Fruit fly (Drosophila melanogaster) whole organism, embryonic: ENCODE data around the gene sif.
A peak's percentile ranks its signal among the peaks of the same experiment; 100 is the strongest.

Source experiments
- Aef1 ChIP-seq: fragments of 200-800 bp; sonication (Bioruptor generic); IDR thresholded peaks from 3 replicates; pipeline ENCODE4 v1.3.6; 2022; ENCODE audit warnings: missing biosample characterization, missing genetic modification characterization
- Antp ChIP-seq: fragments of 200-800 bp; sonication (Bioruptor generic); optimal IDR thresholded peaks from 3 replicates; lab custom pipeline; 2016; ENCODE audit warnings: missing biosample characterization, missing genetic modification characterization
- CG1024 ChIP-seq: fragments of 200-800 bp; sonication (Bioruptor generic); IDR thresholded peaks from 2 replicates; pipeline ENCODE4 v1.3.6; 2022; ENCODE audit warnings: missing biosample characterization, missing genetic modification characterization
- CG10431 ChIP-seq: fragments of 200-800 bp; sonication (Bioruptor generic); optimal IDR thresholded peaks from 3 replicates; lab custom pipeline; 2018; ENCODE audit warnings: missing biosample characterization, mild to moderate bottlenecking, missing genetic modification characterization
- CG13287 ChIP-seq: fragments of 200-800 bp; sonication (Bioruptor generic); IDR thresholded peaks from 2 replicates; pipeline ENCODE4 v1.3.6; 2022; ENCODE audit warnings: missing biosample characterization, missing genetic modification characterization; ENCODE audit not compliant: partially characterized antibody
- CG1602 ChIP-seq: fragments of 200-800 bp; sonication (Bioruptor generic); optimal IDR thresholded peaks from 3 replicates; lab custom pipeline; 2016; ENCODE audit warnings: missing biosample characterization, missing genetic modification characterization
- CG17186 ChIP-seq: fragments of 200-800 bp; sonication (Bioruptor generic); optimal IDR thresholded peaks from 3 replicates; lab custom pipeline; 2017; ENCODE audit warnings: missing biosample characterization, missing genetic modification reagents, missing genetic modification characterization
- CG1792 ChIP-seq: fragments of 200-800 bp; sonication (Bioruptor generic); optimal IDR thresholded peaks from 2 replicates; lab custom pipeline; 2016; ENCODE audit warnings: missing biosample characterization, missing genetic modification characterization
- CG18011 ChIP-seq: fragments of 200-800 bp; sonication (Bioruptor generic); optimal IDR thresholded peaks from 2 replicates; lab custom pipeline; 2017; ENCODE audit warnings: missing biosample characterization, missing genetic modification characterization, mild to moderate bottlenecking, moderate library complexity, missing genotype
- CG32532 ChIP-seq: fragments of 200-800 bp; sonication (Bioruptor generic); IDR thresholded peaks from 2 replicates; pipeline ENCODE4 v1.3.6; 2022; ENCODE audit warnings: missing biosample characterization, missing genetic modification characterization
- CG34376 ChIP-seq: fragments of 200-800 bp; sonication (Bioruptor generic); optimal IDR thresholded peaks from 2 replicates; lab custom pipeline; 2018; ENCODE audit warnings: missing biosample characterization, mild to moderate bottlenecking, missing genetic modification characterization
- CG5180 ChIP-seq: fragments of 200-800 bp; sonication (Bioruptor generic); optimal IDR thresholded peaks from 3 replicates; lab custom pipeline; 2017; ENCODE audit warnings: missing biosample characterization, missing genetic modification characterization, mild to moderate bottlenecking, moderate library complexity, missing genetic modification reagents
- CG6683 ChIP-seq: fragments of 200-800 bp; sonication (Bioruptor generic); optimal IDR thresholded peaks from 2 replicates; lab custom pipeline; 2017; ENCODE audit warnings: missing biosample characterization, mild to moderate bottlenecking, missing genetic modification characterization, missing genetic modification reagents
- CG7271 ChIP-seq: fragments of 200-800 bp; sonication (Bioruptor generic); optimal IDR thresholded peaks from 2 replicates; lab custom pipeline; 2018; ENCODE audit warnings: missing biosample characterization, mild to moderate bottlenecking, missing genetic modification characterization, moderate library complexity
- CG8290 ChIP-seq, 3 experiments: fragments of 200-800 bp; sonication (Bioruptor generic); optimal IDR thresholded peaks; 2 replicates each; lab custom pipeline; 2016 to 2019; ENCODE audit warnings: missing biosample characterization in 3 of 3, missing genetic modification characterization in 3 of 3, mild to moderate bottlenecking in 2 of 3, moderate library complexity in 1 of 3
- CG9215 ChIP-seq: fragments of 200-800 bp; sonication (Bioruptor generic); IDR thresholded peaks from 2 replicates; pipeline ENCODE4 v1.3.6; 2022; ENCODE audit warnings: missing biosample characterization, missing genetic modification characterization
- Eip74EF ChIP-seq, 2 experiments: fragments of 200-800 bp in 1 of 2; fragments of >200 bp in 1 of 2; sonication (Bioruptor generic) in 1 of 2; optimal IDR thresholded peaks; 2 replicates each; lab custom pipeline; 2017 to 2019; ENCODE audit warnings: missing biosample characterization in 2 of 2, missing genetic modification characterization in 2 of 2, mild to moderate bottlenecking in 1 of 2, moderate library complexity in 1 of 2
- Fer1 ChIP-seq: fragments of 200-800 bp; sonication (Bioruptor generic); optimal IDR thresholded peaks from 2 replicates; lab custom pipeline; 2017; ENCODE audit warnings: missing biosample characterization, mild to moderate bottlenecking, missing genetic modification characterization
- H15 ChIP-seq: fragments of 200-800 bp; sonication (Bioruptor generic); IDR thresholded peaks from 3 replicates; pipeline ENCODE4 v1.3.6; 2022; ENCODE audit warnings: missing biosample characterization, missing genetic modification characterization
- Jarid2 ChIP-seq: fragments of 200-800 bp; sonication (Bioruptor generic); optimal IDR thresholded peaks from 3 replicates; lab custom pipeline; 2017; ENCODE audit warnings: mild to moderate bottlenecking, missing biosample characterization, missing genetic modification reagents, missing genetic modification characterization
- NK7.1 ChIP-seq: fragments of 200-800 bp; sonication (Bioruptor generic); optimal IDR thresholded peaks from 3 replicates; lab custom pipeline; 2016; ENCODE audit warnings: missing biosample characterization, missing genetic modification characterization
- Rx ChIP-seq: fragments of 200-800 bp; sonication (Bioruptor generic); IDR thresholded peaks from 2 replicates; pipeline ENCODE4 v1.3.6; 2022; ENCODE audit warnings: missing biosample characterization, missing genetic modification characterization
- Tbp ChIP-seq: fragments of >200 bp; optimal IDR thresholded peaks from 2 replicates; lab custom pipeline; 2018; ENCODE audit warnings: missing biosample characterization, missing genetic modification characterization
- ab ChIP-seq: fragments of 200-800 bp; sonication (Bioruptor generic); optimal IDR thresholded peaks from 2 replicates; lab custom pipeline; 2016; ENCODE audit warnings: missing biosample characterization, missing genetic modification characterization
- az2 ChIP-seq: fragments of 200-800 bp; sonication (Bioruptor generic); optimal IDR thresholded peaks from 3 replicates; lab custom pipeline; 2016; ENCODE audit warnings: missing biosample characterization, missing genetic modification characterization
- bbx ChIP-seq: fragments of 200-800 bp; sonication (Bioruptor generic); IDR thresholded peaks from 2 replicates; pipeline ENCODE4 v1.3.6; 2022; ENCODE audit warnings: missing biosample characterization, missing genetic modification characterization; ENCODE audit not compliant: partially characterized antibody
- cad ChIP-seq: fragments of >200 bp; optimal IDR thresholded peaks from 2 replicates; lab custom pipeline; 2017; ENCODE audit warnings: missing biosample characterization, missing genetic modification characterization
- cato ChIP-seq: fragments of 200-800 bp; sonication (Bioruptor generic); optimal IDR thresholded peaks from 2 replicates; lab custom pipeline; 2016; ENCODE audit warnings: missing biosample characterization, missing genetic modification characterization, borderline replicate concordance
- crol ChIP-seq: fragments of 200-800 bp; sonication (Bioruptor generic); IDR thresholded peaks from 2 replicates; pipeline ENCODE4 v1.3.6; 2022; ENCODE audit warnings: missing biosample characterization, missing genetic modification characterization
- dati ChIP-seq: fragments of 200-800 bp; sonication (Bioruptor generic); IDR thresholded peaks from 2 replicates; pipeline ENCODE4 v1.3.6; 2022; ENCODE audit warnings: missing biosample characterization, missing genetic modification characterization
- dm ChIP-seq: fragments of 200-800 bp; sonication (Bioruptor generic); optimal IDR thresholded peaks from 3 replicates; lab custom pipeline; 2016; ENCODE audit warnings: missing biosample characterization, missing genetic modification characterization
- dpn ChIP-seq, 2 experiments: fragments of 200-800 bp; sonication (Bioruptor generic); optimal IDR thresholded peaks; 3 replicates each; lab custom pipeline; 2016; ENCODE audit warnings: missing biosample characterization in 2 of 2, missing genetic modification characterization in 2 of 2
- fu2 ChIP-seq: fragments of 200-800 bp; sonication (Bioruptor generic); optimal IDR thresholded peaks from 2 replicates; lab custom pipeline; 2016; ENCODE audit warnings: missing biosample characterization, missing genetic modification characterization
- gce ChIP-seq: fragments of 200-800 bp; sonication (Bioruptor generic); IDR thresholded peaks from 3 replicates; pipeline ENCODE4 v1.3.6; 2022; ENCODE audit warnings: missing biosample characterization, missing genetic modification characterization
- gcm2 ChIP-seq: fragments of 200-800 bp; sonication (Bioruptor generic); optimal IDR thresholded peaks from 2 replicates; lab custom pipeline; 2016; ENCODE audit warnings: missing biosample characterization, missing genetic modification characterization
- grn ChIP-seq: fragments of 200-800 bp; sonication (Bioruptor generic); optimal IDR thresholded peaks from 3 replicates; lab custom pipeline; 2017; ENCODE audit warnings: missing biosample characterization, missing genetic modification characterization
- gro ChIP-seq: fragments of 200-800 bp; sonication (Bioruptor generic); optimal IDR thresholded peaks from 2 replicates; lab custom pipeline; 2016; ENCODE audit warnings: missing biosample characterization, missing genetic modification characterization
- lilli ChIP-seq: fragments of 200-800 bp; sonication (Bioruptor generic); optimal IDR thresholded peaks from 3 replicates; lab custom pipeline; 2016; ENCODE audit warnings: missing biosample characterization, missing genetic modification characterization
- maf-S ChIP-seq: fragments of 200-800 bp; sonication (Bioruptor generic); optimal IDR thresholded peaks from 2 replicates; lab custom pipeline; 2016; ENCODE audit warnings: missing biosample characterization, missing genetic modification characterization
- mld ChIP-seq: fragments of 200-800 bp; sonication (Bioruptor generic); IDR thresholded peaks from 3 replicates; pipeline ENCODE4 v1.3.6; 2022; ENCODE audit warnings: missing biosample characterization, missing genetic modification characterization; ENCODE audit not compliant: partially characterized antibody
- nmo ChIP-seq: fragments of 200-800 bp; sonication (Bioruptor generic); optimal IDR thresholded peaks from 2 replicates; lab custom pipeline; 2018; ENCODE audit warnings: missing biosample characterization, mild to moderate bottlenecking, missing genetic modification characterization, moderate library complexity
- onecut ChIP-seq: fragments of 200-800 bp; sonication (Bioruptor generic); IDR thresholded peaks from 2 replicates; pipeline ENCODE4 v1.3.6; 2022; ENCODE audit warnings: missing biosample characterization, missing genetic modification characterization
- phol ChIP-seq: fragments of 200-800 bp; sonication (Bioruptor generic); optimal IDR thresholded peaks from 3 replicates; lab custom pipeline; 2018; ENCODE audit warnings: missing biosample characterization, mild to moderate bottlenecking, missing genetic modification characterization, moderate library complexity
- ranshi ChIP-seq: fragments of 200-800 bp; sonication (Bioruptor generic); IDR thresholded peaks from 2 replicates; pipeline ENCODE4 v1.3.6; 2022; ENCODE audit warnings: missing biosample characterization, missing genetic modification characterization
- ro ChIP-seq: fragments of 200-800 bp; sonication (Bioruptor generic); IDR thresholded peaks from 2 replicates; pipeline ENCODE4 v1.3.6; 2022; ENCODE audit warnings: missing biosample characterization, missing genetic modification characterization
- run ChIP-seq: fragments of 200-800 bp; sonication (Bioruptor generic); optimal IDR thresholded peaks from 3 replicates; lab custom pipeline; 2018; ENCODE audit warnings: missing biosample characterization, mild to moderate bottlenecking, missing genetic modification characterization
- sob ChIP-seq: fragments of 200-800 bp; sonication (Bioruptor generic); IDR thresholded peaks from 2 replicates; pipeline ENCODE4 v1.3.6; 2022; ENCODE audit warnings: missing biosample characterization, missing genetic modification characterization
- stwl ChIP-seq: fragments of 200-800 bp; sonication (Bioruptor generic); optimal IDR thresholded peaks from 3 replicates; lab custom pipeline; 2018; ENCODE audit warnings: missing biosample characterization, mild to moderate bottlenecking, missing genetic modification characterization, moderate library complexity
- vfl ChIP-seq: fragments of 200-800 bp; sonication (Bioruptor generic); optimal IDR thresholded peaks from 2 replicates; lab custom pipeline; 2016; ENCODE audit warnings: missing biosample characterization, missing genetic modification characterization
- wdn ChIP-seq: fragments of 200-800 bp; sonication (Bioruptor generic); IDR thresholded peaks from 2 replicates; pipeline ENCODE4 v1.3.6; 2022; ENCODE audit warnings: missing biosample characterization, missing genetic modification characterization

sif gene

DNA sequence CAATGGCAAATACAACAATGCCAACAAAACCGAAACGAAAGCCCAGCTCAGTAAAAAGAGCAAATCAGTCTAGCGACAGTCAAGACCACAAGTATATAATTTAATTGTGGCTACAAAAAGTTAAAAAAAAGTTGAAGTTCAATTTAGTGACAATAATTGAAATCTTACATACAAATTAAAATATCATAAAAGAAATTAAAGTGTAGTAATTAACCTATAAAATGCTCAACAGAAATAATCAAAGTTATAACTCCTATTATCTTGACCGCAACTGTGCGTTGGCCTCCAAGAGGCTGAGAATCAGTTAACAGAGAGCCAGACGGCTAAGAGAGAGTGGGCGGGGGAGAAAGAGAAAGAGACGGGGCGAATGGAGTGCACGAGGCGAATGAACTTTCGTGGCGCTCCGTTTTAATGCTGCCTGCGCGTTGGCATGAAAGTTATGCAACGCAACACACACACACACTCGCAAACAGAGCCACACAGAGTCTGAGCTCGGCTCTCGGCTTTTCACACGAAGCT, 45.9 kb upstream of the sif start (continued):
- TF ChIP-seq CG6683 (GFP tag; lab: Kevin White, UChicago) (no peak), Jarid2 (peak; percentile 54), crol (GFP tag; lab: Robert Waterston, UW) (no peak), vfl (GFP tag; lab: Kevin White, UChicago) (no peak), cad (no peak), ranshi (GFP tag; lab: Robert Waterston, UW) (peak; percentile 61; the same call in 1 of the 2 replicates), lilli (GFP tag; lab: Kevin White, UChicago) (peak; percentile 72), Aef1 (GFP tag; lab: Robert Waterston, UW) (0 out of 3 replicates have a peak, but pooled peaks have one; percentile 48), bbx (GFP tag; lab: Robert Waterston, UW) (no peak), CG7271 (tag; lab: Kevin White, UChicago) (peak; percentile 50), fu2 (GFP tag; lab: Kevin White, UChicago) (no peak), Tbp (no peak), nmo (peak; percentile 88), CG10431 (GFP tag; lab: Kevin White, UChicago) (peak; percentile 76), stwl (peak; percentile 30), cato (GFP tag; lab: Kevin White, UChicago) (peak; percentile 38), Antp (peak; percentile 27), maf-S (GFP tag; lab: Kevin White, UChicago) (no peak), CG13287 (GFP tag; lab: Robert Waterston, UW) (no peak), sob (GFP tag; lab: Robert Waterston, UW) (peak; percentile 65), CG17186 (GFP tag; lab: Kevin White, UChicago) (peak; percentile 6), ab (GFP tag; lab: Kevin White, UChicago) (no peak), grn (GFP tag; lab: Kevin White, UChicago) (no peak), Eip74EF (GFP tag; optimal IDR thresholded peaks at IDR 0.05; lab: Kevin White, UChicago) (peak in 1 of 2 experiments; percentile 89), wdn (GFP tag; lab: Robert Waterston, UW) (no peak), CG9215 (GFP tag; lab: Robert Waterston, UW) (no peak), NK7.1 (no peak), CG1602 (GFP tag; lab: Kevin White, UChicago) (peak; percentile 76), CG8290 (GFP tag; optimal IDR thresholded peaks at IDR 0.05; lab: Kevin White, UChicago) (no peak), CG8290 (tag; optimal IDR thresholded peaks at IDR 0.05; lab: Kevin White, UChicago) (peak in 1 of 2 experiments; percentile 19), CG5180 (GFP tag; lab: Kevin White, UChicago) (peak; percentile 69), dati (GFP tag; lab: Robert Waterston, UW) (no peak), CG1792 (GFP tag; lab: Kevin White, UChicago) (no peak), phol (tag; lab: Kevin White, UChicago) (peak; percentile 90), gcm2 (GFP tag; lab: Kevin White, UChicago) (no peak), gce (GFP tag; lab: Robert Waterston, UW) (0 out of 3 replicates have a peak, but pooled peaks have one; percentile 57), CG18011 (GFP tag; lab: Kevin White, UChicago) (no peak), CG1024 (peak; percentile 60), run (tag; lab: Kevin White, UChicago) (peak; percentile 73), H15 (GFP tag; lab: Robert Waterston, UW) (peak; percentile 64), onecut (GFP tag; lab: Robert Waterston, UW) (peak; percentile 72), Fer1 (GFP tag; lab: Kevin White, UChicago) (no peak), dm (GFP tag; lab: Kevin White, UChicago) (peak; percentile 39), mld (GFP tag; lab: Robert Waterston, UW) (no peak), Rx (GFP tag; lab: Robert Waterston, UW) (0 out of 2 replicates have a peak, but pooled peaks have one; percentile 31), ro (GFP tag; lab: Robert Waterston, UW) (peak; percentile 60; the same call in 1 of the 2 replicates), CG32532 (GFP tag; lab: Robert Waterston, UW) (no peak), dpn (GFP tag; optimal IDR thresholded peaks at IDR 0.05; lab: Kevin White, UChicago) (peak in 1 of 2 experiments; percentile 78), az2 (peak; percentile 85), gro (GFP tag; lab: Kevin White, UChicago) (no peak), CG34376 (GFP tag; lab: Kevin White, UChicago) (no peak)
